Worm (Caenorhabditis elegans) whole organism, L2 larva: ENCODE results near the gene C24A3.2.

Source experiments
- R02D3.7 ChIP-seq: fragments of 150-350 bp; optimal IDR thresholded peaks from 2 replicates; lab custom pipeline; 2014; ENCODE audit warnings: missing biosample characterization, missing genetic modification characterization
- ZK546.5 ChIP-seq: sonication (generic microtip); optimal IDR thresholded peaks from 2 replicates; lab custom pipeline; 2017; ENCODE audit warnings: missing biosample characterization, missing genetic modification characterization
- alr-1 ChIP-seq: fragments of 150-350 bp; optimal IDR thresholded peaks from 2 replicates; lab custom pipeline; 2014; ENCODE audit warnings: missing biosample characterization, missing genetic modification characterization
- aly-2 ChIP-seq: fragments of 150-350 bp; optimal IDR thresholded peaks from 2 replicates; lab custom pipeline; 2014; ENCODE audit warnings: missing biosample characterization, missing genetic modification characterization
- ceh-82 ChIP-seq: fragments of 150-350 bp; optimal IDR thresholded peaks from 2 replicates; lab custom pipeline; 2014; ENCODE audit warnings: missing biosample characterization, missing genetic modification characterization
- fos-1 ChIP-seq: fragments of 150-350 bp; optimal IDR thresholded peaks from 2 replicates; lab custom pipeline; 2014; ENCODE audit warnings: missing biosample characterization, missing genetic modification characterization
- lin-39 ChIP-seq: fragments of 150-350 bp; optimal IDR thresholded peaks from 2 replicates; lab custom pipeline; 2014; ENCODE audit warnings: missing biosample characterization, missing genetic modification reagents, missing genetic modification characterization
- lsy-2 ChIP-seq, 2 experiments: fragments of 150-350 bp in 1 of 2; sonication (generic microtip) in 1 of 2; optimal IDR thresholded peaks; 2 replicates each; lab custom pipeline; 2014 to 2017; ENCODE audit warnings: missing biosample characterization in 2 of 2, missing genetic modification characterization in 2 of 2
- nhr-11 ChIP-seq: fragments of 150-350 bp; optimal IDR thresholded peaks from 2 replicates; lab custom pipeline; 2014; ENCODE audit warnings: missing biosample characterization, missing genetic modification characterization
- nhr-77 ChIP-seq: fragments of 150-350 bp; optimal IDR thresholded peaks from 2 replicates; lab custom pipeline; 2014; ENCODE audit warnings: missing biosample characterization, missing genetic modification characterization
- sma-3 ChIP-seq: sonication (generic microtip); optimal IDR thresholded peaks from 2 replicates; lab custom pipeline; 2016; ENCODE audit warnings: missing genetic modification reagents, missing genetic modification characterization, missing compliant biosample characterization
- snpc-4 ChIP-seq: fragments of 150-350 bp; optimal IDR thresholded peaks from 2 replicates; lab custom pipeline; 2014; ENCODE audit warnings: missing biosample characterization, missing genetic modification characterization
- zag-1 ChIP-seq: fragments of 150-350 bp; optimal IDR thresholded peaks from 2 replicates; lab custom pipeline; 2014; ENCODE audit warnings: missing biosample characterization, missing genetic modification characterization
- ztf-11 ChIP-seq: sonication (generic microtip); optimal IDR thresholded peaks from 2 replicates; lab custom pipeline; 2017; ENCODE audit warnings: missing biosample characterization, missing genetic modification characterization

DNA sequence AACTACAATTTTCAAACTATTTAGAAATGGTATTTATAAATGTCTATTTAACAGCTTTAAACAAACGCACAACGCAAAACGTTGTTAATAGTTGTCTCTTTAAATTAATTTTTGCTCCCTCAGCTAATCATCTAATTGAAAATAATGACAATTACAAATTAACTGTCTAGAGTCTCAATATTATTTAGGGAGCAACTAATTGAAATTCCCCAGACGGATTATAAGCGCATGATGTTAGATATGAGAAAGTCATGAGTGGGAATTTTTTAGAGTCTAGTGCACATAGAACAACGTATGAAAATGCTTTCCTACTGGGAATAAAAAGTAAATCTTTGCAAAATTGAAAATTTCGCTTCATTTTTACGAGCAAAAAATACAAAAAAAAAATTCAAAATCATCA, 44.3 kb upstream of the C24A3.2 start:
- TF ChIP-seq lsy-2 (tag; optimal IDR thresholded peaks at IDR 0.05; lab: Kevin White, UChicago) (no peak), zag-1 (tag; lab: Kevin White, UChicago) (no peak), sma-3 (GFP tag; lab: Kevin White, UChicago) (no peak), alr-1 (tag; lab: Kevin White, UChicago) (no peak), ZK546.5 (no peak), nhr-11 (no peak), snpc-4 (tag; lab: Kevin White, UChicago) (no peak), nhr-77 (tag; lab: Kevin White, UChicago) (no peak), aly-2 (tag; lab: Kevin White, UChicago) (no peak), ztf-11 (no peak), ceh-82 (no peak), R02D3.7 (tag; lab: Kevin White, UChicago) (no peak), fos-1 (tag; lab: Kevin White, UChicago) (no peak), lin-39 (tag; lab: Kevin White, UChicago) (no peak)
